Worm (Caenorhabditis elegans): ENCODE data around the gene C07A9.13.
"Not testable (repeated sequence)": the region's sequence is repeated elsewhere in the genome, so short reads cannot be mapped to it uniquely, and the experiment has no call there.

Gene C07A9.13

DNA sequence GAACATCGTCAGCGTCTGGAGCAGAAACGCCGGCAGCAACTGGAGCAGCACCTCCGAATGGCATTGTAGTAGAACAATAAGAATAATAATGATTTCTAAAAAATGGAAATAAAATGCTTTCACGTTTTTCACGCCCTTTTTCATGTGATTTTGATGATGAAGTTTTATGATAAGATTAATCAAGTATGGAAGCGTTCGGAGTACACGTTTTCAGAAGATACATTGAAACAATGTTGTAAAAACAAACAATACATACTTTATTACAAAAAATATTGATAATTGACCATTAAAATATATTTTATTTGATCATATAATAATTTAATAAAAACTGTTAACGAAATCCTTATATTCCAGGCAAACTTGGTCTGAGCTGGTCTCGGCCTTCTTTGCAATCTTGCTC is at the start of gene C07A9.13:
Gene C07A9.13 (minus strand): TSS at position 101 of the 400 bp plus-strand sequence.
- TF ChIP-seq F13C5.2 (tag; optimal IDR thresholded peaks at IDR 0.05); ama-1 (optimal IDR thresholded peaks at IDR 0.05); sea-1 (GFP tag; conservative IDR thresholded peaks at IDR 0.05): not testable (repeated sequence)

DNA sequence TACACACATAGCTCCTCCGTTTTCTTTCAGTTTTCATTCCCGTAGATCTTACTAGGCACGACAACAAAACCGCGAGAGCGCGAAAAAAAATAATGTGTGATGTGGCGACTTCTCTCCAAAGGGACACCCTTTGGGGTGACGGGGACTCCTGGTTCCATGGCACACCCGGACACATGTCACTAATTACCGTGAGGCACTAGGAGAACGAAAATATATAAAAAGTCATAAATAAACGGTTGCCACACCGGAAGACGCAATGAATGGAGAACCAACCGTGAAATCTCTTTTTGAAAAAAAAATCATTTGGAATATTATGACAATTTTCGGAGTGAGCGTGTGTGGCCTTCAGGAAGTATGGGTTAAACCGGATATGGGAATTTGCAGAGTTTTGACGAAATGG is 49.3 kb upstream of the C07A9.13 start:
- TF ChIP-seq ceh-36 (tag; optimal IDR thresholded peaks at IDR 0.05): no peak
- TF ChIP-seq B0310.2 (tag; optimal IDR thresholded peaks at IDR 0.05): no peak
- TF ChIP-seq ceh-13 (GFP tag; optimal IDR thresholded peaks at IDR 0.05): no peak
- TF ChIP-seq sea-1 (GFP tag; conservative IDR thresholded peaks at IDR 0.05): no peak
- TF ChIP-seq ets-7 (tag; optimal IDR thresholded peaks at IDR 0.05): no peak
- no peak for TF ChIP-seq scrt-1 (GFP tag; IDR thresholded peaks at IDR 0.05)
- no peak for TF ChIP-seq ama-1 (optimal IDR thresholded peaks at IDR 0.05)
- TF ChIP-seq pes-1 (GFP tag; IDR thresholded peaks at IDR 0.05): no peak

DNA sequence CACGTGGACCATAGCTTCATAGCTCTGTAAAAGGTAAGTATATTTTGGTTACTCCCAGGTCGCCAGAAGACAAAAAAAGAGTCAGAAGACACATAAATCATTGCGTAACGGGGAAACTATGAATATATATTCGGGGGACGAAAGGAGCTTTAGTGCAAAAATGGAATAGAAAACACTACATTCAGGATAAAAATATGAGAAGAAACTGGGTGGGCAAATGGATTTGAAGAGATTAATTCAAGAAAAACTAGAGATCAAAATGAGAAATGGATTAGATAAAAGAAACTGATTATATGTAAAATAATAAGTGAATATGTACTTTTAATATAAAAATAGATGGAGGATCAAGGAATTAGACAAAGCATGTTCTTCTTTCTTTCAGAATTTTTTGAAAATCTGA is 46.3 kb upstream of the C07A9.13 start, which contains the start of gene C07A9.12:
Gene C07A9.12 (minus strand): TSS at position 101 of the 400 bp plus-strand sequence.
- TF ChIP-seq hnd-1 (tag; optimal IDR thresholded peaks at IDR 0.05) (no peak), ceh-13 (GFP tag; optimal IDR thresholded peaks at IDR 0.05) (no peak), tra-4 (tag; optimal IDR thresholded peaks at IDR 0.05) (no peak), B0310.2 (tag; optimal IDR thresholded peaks at IDR 0.05) (no peak), ama-1 (optimal IDR thresholded peaks at IDR 0.05) (no peak), pes-1 (GFP tag; IDR thresholded peaks at IDR 0.05) (no peak), ceh-36 (tag; optimal IDR thresholded peaks at IDR 0.05) (no peak), hmbx-1 (tag; optimal IDR thresholded peaks at IDR 0.05) (no peak), hmg-4 (GFP tag; optimal IDR thresholded peaks at IDR 0.05) (no peak), tbx-11 (GFP tag; IDR thresholded peaks at IDR 0.05) (no peak), tbx-37 (GFP tag; conservative IDR thresholded peaks at IDR 0.05) (no peak), flt-1 (GFP tag; IDR thresholded peaks at IDR 0.05) (no peak), scrt-1 (GFP tag; IDR thresholded peaks at IDR 0.05) (no peak), aly-1 (tag; optimal IDR thresholded peaks at IDR 0.05) (no peak), sea-1 (GFP tag; conservative IDR thresholded peaks at IDR 0.05) (no peak), F13C5.2 (tag; optimal IDR thresholded peaks at IDR 0.05) (no peak), ets-7 (tag; optimal IDR thresholded peaks at IDR 0.05) (no peak)

DNA sequence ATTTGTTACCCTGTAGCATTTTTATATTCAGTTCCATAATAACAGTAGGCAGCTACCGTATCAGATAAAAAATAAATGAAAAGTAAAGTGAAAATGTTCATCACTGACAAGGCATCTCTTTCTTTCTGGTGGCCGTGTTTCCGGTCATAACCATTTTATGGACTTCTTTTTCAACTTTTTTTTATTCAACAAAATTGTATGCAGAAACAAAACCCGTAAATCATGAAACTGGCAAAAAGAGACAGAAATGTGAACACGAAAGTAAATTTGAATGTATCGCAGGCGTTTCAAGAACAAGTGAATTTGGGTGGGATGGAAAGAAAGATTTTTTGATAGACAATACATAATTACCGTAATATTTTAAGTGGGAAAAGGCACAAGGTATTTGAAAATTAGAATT is 44.0 kb upstream of the C07A9.13 start, which contains the start of gene clec-162:
Gene clec-162 (minus strand): TSS at position 101 of the 400 bp plus-strand sequence.
- TF ChIP-seq hnd-1 (tag; optimal IDR thresholded peaks at IDR 0.05) (no peak), aly-1 (tag; optimal IDR thresholded peaks at IDR 0.05) (no peak), scrt-1 (GFP tag; IDR thresholded peaks at IDR 0.05) (no peak), F13C5.2 (tag; optimal IDR thresholded peaks at IDR 0.05) (no peak), tbx-11 (GFP tag; IDR thresholded peaks at IDR 0.05) (no peak), hmg-4 (GFP tag; optimal IDR thresholded peaks at IDR 0.05) (no peak), ets-7 (tag; optimal IDR thresholded peaks at IDR 0.05) (no peak), ceh-36 (tag; optimal IDR thresholded peaks at IDR 0.05) (no peak), B0310.2 (tag; optimal IDR thresholded peaks at IDR 0.05) (no peak), sea-1 (GFP tag; conservative IDR thresholded peaks at IDR 0.05) (no peak), ceh-13 (GFP tag; optimal IDR thresholded peaks at IDR 0.05) (no peak), tbx-37 (GFP tag; conservative IDR thresholded peaks at IDR 0.05) (no peak), hmbx-1 (tag; optimal IDR thresholded peaks at IDR 0.05) (no peak), flt-1 (GFP tag; IDR thresholded peaks at IDR 0.05) (no peak), tra-4 (tag; optimal IDR thresholded peaks at IDR 0.05) (no peak), ama-1 (optimal IDR thresholded peaks at IDR 0.05) (no peak), pes-1 (GFP tag; IDR thresholded peaks at IDR 0.05) (no peak)

DNA sequence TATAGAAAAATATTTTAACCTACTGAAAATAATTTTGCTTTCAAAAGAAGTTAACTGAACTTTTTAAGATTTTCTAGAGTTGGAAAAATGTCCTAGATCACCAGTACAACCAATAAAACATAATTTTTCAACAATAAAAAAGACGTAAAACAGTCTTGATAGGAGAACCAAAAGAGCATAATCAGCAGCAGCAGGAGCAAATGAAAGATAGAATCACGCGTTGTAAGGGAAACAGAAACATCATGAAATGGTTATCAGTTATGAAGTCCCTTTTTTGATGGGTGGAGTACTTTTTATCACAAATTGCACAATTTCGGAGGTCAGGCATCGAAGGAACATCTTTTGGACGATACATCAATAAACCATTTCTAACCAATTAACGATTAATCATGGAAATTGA is 40.9 kb upstream of the C07A9.13 start:
- no peak for TF ChIP-seq tbx-11 (GFP tag; IDR thresholded peaks at IDR 0.05)

DNA sequence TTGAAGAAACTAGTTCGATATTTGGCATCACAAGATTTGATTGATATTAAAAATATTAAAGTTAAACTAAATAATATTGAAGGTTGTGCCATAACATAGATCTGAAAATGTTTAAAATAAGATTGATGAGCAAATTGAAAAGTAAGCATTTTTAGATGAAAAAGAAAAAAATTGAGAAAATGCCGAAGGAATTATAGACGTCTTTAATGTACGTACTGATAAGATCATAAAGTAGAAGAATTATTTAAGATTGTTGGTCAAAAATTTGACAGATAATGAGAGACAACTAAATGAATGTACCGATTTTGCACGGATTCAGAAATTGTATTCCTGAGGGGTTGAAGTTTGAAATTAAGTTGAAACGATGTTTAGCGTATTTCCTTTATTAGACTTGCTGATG is 39.1 kb upstream of the C07A9.13 start, which contains the start of gene ncx-7:
Gene ncx-7 (minus strand): TSS at position 101 of the 400 bp plus-strand sequence.
- TF ChIP-seq aly-1 (tag; optimal IDR thresholded peaks at IDR 0.05): no peak
- TF ChIP-seq scrt-1 (GFP tag; IDR thresholded peaks at IDR 0.05): no peak
- TF ChIP-seq B0310.2 (tag; optimal IDR thresholded peaks at IDR 0.05): no peak
- no peak for TF ChIP-seq ceh-13 (GFP tag; optimal IDR thresholded peaks at IDR 0.05)
- TF ChIP-seq hmg-4 (GFP tag; optimal IDR thresholded peaks at IDR 0.05): no peak
- TF ChIP-seq hnd-1 (tag; optimal IDR thresholded peaks at IDR 0.05): no peak
- TF ChIP-seq pes-1 (GFP tag; IDR thresholded peaks at IDR 0.05): no peak
- TF ChIP-seq flt-1 (GFP tag; IDR thresholded peaks at IDR 0.05): no peak
- no peak for TF ChIP-seq F13C5.2 (tag; optimal IDR thresholded peaks at IDR 0.05)
- no peak for TF ChIP-seq sea-1 (GFP tag; conservative IDR thresholded peaks at IDR 0.05)
- TF ChIP-seq hmbx-1 (tag; optimal IDR thresholded peaks at IDR 0.05): no peak
- no peak for TF ChIP-seq ets-7 (tag; optimal IDR thresholded peaks at IDR 0.05)
- TF ChIP-seq tbx-11 (GFP tag; IDR thresholded peaks at IDR 0.05): no peak
- no peak for TF ChIP-seq tra-4 (tag; optimal IDR thresholded peaks at IDR 0.05)
- TF ChIP-seq ceh-36 (tag; optimal IDR thresholded peaks at IDR 0.05): no peak
- TF ChIP-seq ama-1 (optimal IDR thresholded peaks at IDR 0.05): no peak
- TF ChIP-seq tbx-37 (GFP tag; conservative IDR thresholded peaks at IDR 0.05): no peak

DNA sequence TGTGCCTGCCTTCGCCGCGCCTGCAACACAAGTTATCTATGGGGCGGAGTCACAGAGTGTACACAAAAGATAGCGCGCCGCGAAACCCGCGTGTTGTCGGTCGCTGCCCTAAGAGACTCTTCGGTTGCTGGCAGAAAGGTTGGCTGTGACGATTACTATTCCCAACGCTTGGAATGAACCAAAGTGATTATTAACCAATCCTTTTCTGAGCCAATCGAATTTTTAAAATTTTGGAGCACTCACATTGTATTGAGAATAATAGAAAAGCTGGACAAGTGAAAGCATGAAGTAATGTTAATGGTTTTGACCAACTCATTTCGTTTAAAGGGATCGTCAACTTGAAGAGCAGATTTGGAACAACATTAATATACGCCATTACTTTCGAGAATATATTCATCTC is 36.1 kb upstream of the C07A9.13 start:
- no peak for TF ChIP-seq ceh-13 (GFP tag; optimal IDR thresholded peaks at IDR 0.05)
- peak; percentile 57 for TF ChIP-seq ama-1 (optimal IDR thresholded peaks at IDR 0.05)

DNA sequence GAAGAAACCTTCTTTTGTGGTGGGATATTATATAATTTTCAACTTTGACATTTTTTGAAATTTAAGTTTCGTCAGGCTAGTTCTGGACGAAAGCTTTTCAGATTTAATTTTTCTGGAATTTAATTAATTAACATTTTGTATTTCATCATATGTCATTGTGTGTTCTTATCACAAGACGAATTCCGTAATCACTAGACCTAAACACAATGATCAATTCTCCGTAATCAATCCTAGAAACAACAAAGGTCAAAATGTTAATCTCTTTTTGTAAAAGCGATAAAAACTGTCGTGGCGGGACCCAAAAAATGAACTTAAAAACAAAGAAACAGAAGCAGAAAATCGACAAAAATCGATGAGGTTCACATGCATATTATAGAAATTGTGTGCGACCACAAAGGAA is 33.6 kb upstream of the C07A9.13 start:
- TF ChIP-seq B0310.2 (tag; optimal IDR thresholded peaks at IDR 0.05): no peak
- TF ChIP-seq ets-7 (tag; optimal IDR thresholded peaks at IDR 0.05): no peak
- TF ChIP-seq flt-1 (GFP tag; IDR thresholded peaks at IDR 0.05): no peak
- no peak for TF ChIP-seq tra-4 (tag; optimal IDR thresholded peaks at IDR 0.05)
- TF ChIP-seq tbx-37 (GFP tag; conservative IDR thresholded peaks at IDR 0.05): no peak
- TF ChIP-seq scrt-1 (GFP tag; IDR thresholded peaks at IDR 0.05): no peak
- no peak for TF ChIP-seq hmg-4 (GFP tag; optimal IDR thresholded peaks at IDR 0.05)
- no peak for TF ChIP-seq hmbx-1 (tag; optimal IDR thresholded peaks at IDR 0.05)
- no peak for TF ChIP-seq sea-1 (GFP tag; conservative IDR thresholded peaks at IDR 0.05)
- no peak for TF ChIP-seq ceh-13 (GFP tag; optimal IDR thresholded peaks at IDR 0.05)
- TF ChIP-seq pes-1 (GFP tag; IDR thresholded peaks at IDR 0.05): no peak
- no peak for TF ChIP-seq hnd-1 (tag; optimal IDR thresholded peaks at IDR 0.05)
- TF ChIP-seq aly-1 (tag; optimal IDR thresholded peaks at IDR 0.05): no peak
- TF ChIP-seq ceh-36 (tag; optimal IDR thresholded peaks at IDR 0.05): no peak
